Worm (Caenorhabditis elegans) whole organism, young adult: ENCODE measurements around the gene Y57G11C.42.

Experiments
- B0261.1 ChIP-seq: sonication (generic microtip); optimal IDR thresholded peaks from 2 replicates; lab custom pipeline; 2016; ENCODE audit warnings: mild to moderate bottlenecking, missing genetic modification characterization, moderate library complexity, missing compliant biosample characterization
- B0336.3 ChIP-seq: fragments of 200-800 bp; sonication (Bioruptor generic); IDR thresholded peaks from 2 replicates; pipeline ENCODE4 v1.3.6; 2022; ENCODE audit warnings: missing genetic modification characterization, missing compliant biosample characterization
- C06A6.2 ChIP-seq: fragments of 200-800 bp; sonication (Bioruptor generic); conservative IDR thresholded peaks from 2 replicates; pipeline ENCODE4 v1.3.6; 2022; ENCODE audit warnings: missing genetic modification characterization, missing compliant biosample characterization
- C17E4.6 ChIP-seq: fragments of 200-800 bp; sonication (Bioruptor generic); IDR thresholded peaks from 2 replicates; pipeline ENCODE4 v1.3.6; 2022; ENCODE audit warnings: missing genetic modification reagents, missing genetic modification characterization, missing compliant biosample characterization
- F22D6.2 ChIP-seq: sonication (generic microtip); optimal IDR thresholded peaks from 2 replicates; lab custom pipeline; 2016; ENCODE audit warnings: mild to moderate bottlenecking, missing genetic modification characterization, missing compliant biosample characterization
- F33H1.4 ChIP-seq: fragments of 200-800 bp; sonication (Bioruptor generic); IDR thresholded peaks from 2 replicates; pipeline ENCODE4 v1.3.6; 2022; ENCODE audit warnings: missing genetic modification reagents, missing genetic modification characterization, missing compliant biosample characterization
- F37B4.10 ChIP-seq: fragments of 200-800 bp; sonication (Bioruptor generic); IDR thresholded peaks from 2 replicates; pipeline ENCODE4 v1.3.6; 2022; ENCODE audit warnings: missing genetic modification characterization, missing compliant biosample characterization
- K11D2.4 ChIP-seq: fragments of 200-800 bp; sonication (Bioruptor generic); IDR thresholded peaks from 2 replicates; pipeline ENCODE4 v1.3.6; 2022; ENCODE audit warnings: missing genetic modification reagents, missing genetic modification characterization, missing compliant biosample characterization
- K12H6.12 ChIP-seq: fragments of 200-800 bp; sonication (Bioruptor generic); optimal IDR thresholded peaks from 2 replicates; lab custom pipeline; 2018; ENCODE audit warnings: mild to moderate bottlenecking, missing genetic modification characterization, missing compliant biosample characterization
- T07F8.4 ChIP-seq: sonication (generic microtip); optimal IDR thresholded peaks from 2 replicates; lab custom pipeline; 2016; ENCODE audit warnings: mild to moderate bottlenecking, missing genetic modification characterization, moderate library complexity, missing compliant biosample characterization
- Y53F4B.3 ChIP-seq: fragments of 200-800 bp; sonication (Bioruptor generic); IDR thresholded peaks from 2 replicates; pipeline ENCODE4 v1.3.6; 2022; ENCODE audit warnings: missing genetic modification reagents, missing genetic modification characterization, missing compliant biosample characterization
- Y79H2A.3 ChIP-seq: fragments of 200-800 bp; sonication (Bioruptor generic); conservative IDR thresholded peaks from 2 replicates; pipeline ENCODE4 v1.3.6; 2022; ENCODE audit warnings: missing genetic modification reagents, missing genetic modification characterization, missing compliant biosample characterization
- Y95B8A.8 ChIP-seq: fragments of 200-800 bp; sonication (Bioruptor generic); IDR thresholded peaks from 2 replicates; pipeline ENCODE4 v1.3.6; 2022; ENCODE audit warnings: missing genetic modification reagents, missing genetic modification characterization, missing compliant biosample characterization
- attf-6 ChIP-seq: fragments of 200-800 bp; sonication (Bioruptor generic); IDR thresholded peaks from 2 replicates; pipeline ENCODE4 v1.3.6; 2022; ENCODE audit warnings: missing genetic modification reagents, missing genetic modification characterization, missing compliant biosample characterization
- bed-1 ChIP-seq: fragments of 200-800 bp; sonication (Bioruptor generic); IDR thresholded peaks from 2 replicates; pipeline ENCODE4 v1.3.6; 2022; ENCODE audit warnings: missing genetic modification reagents, missing genetic modification characterization, missing compliant biosample characterization
- bed-2 ChIP-seq: fragments of 200-800 bp; sonication (Bioruptor generic); IDR thresholded peaks from 2 replicates; pipeline ENCODE4 v1.3.6; 2022; ENCODE audit warnings: missing genetic modification reagents, missing genetic modification characterization, missing compliant biosample characterization
- ccch-3 ChIP-seq: fragments of 200-800 bp; sonication (Bioruptor generic); optimal IDR thresholded peaks from 2 replicates; lab custom pipeline; 2018; ENCODE audit warnings: mild to moderate bottlenecking, missing genetic modification characterization, missing compliant biosample characterization
- cebp-2 ChIP-seq: fragments of 200-800 bp; sonication (Bioruptor generic); IDR thresholded peaks from 2 replicates; pipeline ENCODE4 v1.3.6; 2022; ENCODE audit warnings: missing genetic modification characterization, missing compliant biosample characterization
- ceh-100 ChIP-seq: fragments of 200-800 bp; sonication (Bioruptor generic); IDR thresholded peaks from 2 replicates; pipeline ENCODE4 v1.3.6; 2022; ENCODE audit warnings: missing genetic modification reagents, missing genetic modification characterization, missing compliant biosample characterization
- ceh-40 ChIP-seq: fragments of 200-800 bp; sonication (Bioruptor generic); IDR thresholded peaks from 2 replicates; pipeline ENCODE4 v1.3.6; 2022; ENCODE audit warnings: missing genetic modification characterization, missing compliant biosample characterization
- ceh-91 ChIP-seq: fragments of 200-800 bp; sonication (Bioruptor generic); IDR thresholded peaks from 2 replicates; pipeline ENCODE4 v1.3.6; 2022; ENCODE audit warnings: missing genetic modification reagents, missing genetic modification characterization, missing compliant biosample characterization
- die-1 ChIP-seq: sonication (generic microtip); optimal IDR thresholded peaks from 2 replicates; lab custom pipeline; 2016; ENCODE audit warnings: missing genotype, mild to moderate bottlenecking, missing genetic modification characterization, missing compliant biosample characterization
- dox-1 ChIP-seq: fragments of 200-800 bp; sonication (Bioruptor generic); IDR thresholded peaks from 2 replicates; pipeline ENCODE4 v1.3.6; 2022; ENCODE audit warnings: missing genetic modification reagents, missing genetic modification characterization, missing compliant biosample characterization
- dpl-1 ChIP-seq: fragments of 150-350 bp; optimal IDR thresholded peaks from 2 replicates; lab custom pipeline; 2014; ENCODE audit warnings: missing biosample characterization, missing genetic modification reagents, missing genetic modification characterization
- efl-1 ChIP-seq: fragments of 150-350 bp; optimal IDR thresholded peaks from 2 replicates; lab custom pipeline; 2014; ENCODE audit warnings: missing biosample characterization, missing genetic modification reagents, missing genetic modification characterization
- egl-18 ChIP-seq: fragments of 200-800 bp; sonication (Bioruptor generic); IDR thresholded peaks from 2 replicates; pipeline ENCODE4 v1.3.6; 2022; ENCODE audit warnings: missing genetic modification reagents, missing genetic modification characterization, missing compliant biosample characterization
- egrh-3 ChIP-seq: fragments of 200-800 bp; sonication (Bioruptor generic); IDR thresholded peaks from 2 replicates; pipeline ENCODE4 v1.3.6; 2022; ENCODE audit warnings: missing genetic modification reagents, missing genetic modification characterization, missing compliant biosample characterization
- fkh-3 ChIP-seq: sonication (generic microtip); optimal IDR thresholded peaks from 2 replicates; lab custom pipeline; 2016; ENCODE audit warnings: mild to moderate bottlenecking, missing genetic modification characterization, missing compliant biosample characterization
- hlh-12 ChIP-seq: sonication (generic microtip); optimal IDR thresholded peaks from 2 replicates; lab custom pipeline; 2016; ENCODE audit warnings: missing genetic modification characterization, missing compliant biosample characterization
- hlh-26 ChIP-seq: fragments of 200-800 bp; sonication (Bioruptor generic); conservative IDR thresholded peaks from 2 replicates; pipeline ENCODE4 v1.3.6; 2022; ENCODE audit warnings: missing genetic modification reagents, missing genetic modification characterization, missing compliant biosample characterization
- hsf-1 ChIP-seq: fragments of 200-800 bp; sonication (Bioruptor generic); IDR thresholded peaks from 2 replicates; pipeline ENCODE4 v1.3.6; 2022; ENCODE audit warnings: missing genetic modification reagents, missing genetic modification characterization, missing compliant biosample characterization
- lin-40 ChIP-seq: sonication (generic microtip); optimal IDR thresholded peaks from 2 replicates; lab custom pipeline; 2016; ENCODE audit warnings: missing genetic modification characterization, mild to moderate bottlenecking, missing compliant biosample characterization, missing genotype, missing genetic modification reagents
- madf-10 ChIP-seq: sonication (generic microtip); optimal IDR thresholded peaks from 2 replicates; lab custom pipeline; 2016; ENCODE audit warnings: mild to moderate bottlenecking, missing genetic modification characterization, missing compliant biosample characterization
- mxl-1 ChIP-seq: sonication (generic microtip); optimal IDR thresholded peaks from 2 replicates; lab custom pipeline; 2016; ENCODE audit warnings: missing genetic modification characterization, missing compliant biosample characterization
- nfya-2 ChIP-seq: fragments of 200-800 bp; sonication (Bioruptor generic); IDR thresholded peaks from 2 replicates; pipeline ENCODE4 v1.3.6; 2022; ENCODE audit warnings: missing genetic modification reagents, missing genetic modification characterization, missing compliant biosample characterization
- nhr-179 ChIP-seq: sonication (generic microtip); optimal IDR thresholded peaks from 2 replicates; lab custom pipeline; 2016; ENCODE audit warnings: mild to moderate bottlenecking, missing genetic modification characterization, missing compliant biosample characterization
- nhr-80 ChIP-seq: sonication (generic microtip); optimal IDR thresholded peaks from 2 replicates; lab custom pipeline; 2016; ENCODE audit warnings: missing genetic modification characterization, missing compliant biosample characterization
- nhr-90 ChIP-seq: sonication (generic microtip); optimal IDR thresholded peaks from 2 replicates; lab custom pipeline; 2016; ENCODE audit warnings: missing genotype, mild to moderate bottlenecking, missing genetic modification characterization, missing compliant biosample characterization
- sea-2 ChIP-seq: fragments of 200-800 bp; sonication (Bioruptor generic); IDR thresholded peaks from 2 replicates; pipeline ENCODE4 v1.3.6; 2022; ENCODE audit warnings: missing genetic modification characterization, missing compliant biosample characterization
- snpc-3.4 ChIP-seq: sonication (generic microtip); optimal IDR thresholded peaks from 2 replicates; lab custom pipeline; 2017; ENCODE audit warnings: missing genetic modification characterization, mild to moderate bottlenecking, missing compliant biosample characterization, antibody characterized with exemption, moderate library complexity, missing genotype, missing genetic modification reagents
- snpc-4 ChIP-seq, 5 experiments: fragments of 150-350 bp in 1 of 5; sonication (generic microtip) in 4 of 5; optimal IDR thresholded peaks; 2 replicates each; lab custom pipeline; 2014 to 2018; ENCODE audit warnings: missing genetic modification characterization in 5 of 5, missing biosample characterization in 3 of 5, antibody characterized with exemption in 2 of 5, mild to moderate bottlenecking in 2 of 5, missing compliant biosample characterization in 2 of 5, missing genotype in 2 of 5, moderate library complexity in 2 of 5, missing genetic modification reagents in 1 of 5
- tbx-9 ChIP-seq: sonication (generic microtip); optimal IDR thresholded peaks from 2 replicates; lab custom pipeline; 2016; ENCODE audit warnings: borderline replicate concordance, missing genetic modification characterization, inconsistent platforms, missing compliant biosample characterization
- unc-130 ChIP-seq: sonication (generic microtip); optimal IDR thresholded peaks from 2 replicates; lab custom pipeline; 2016; ENCODE audit warnings: missing genetic modification reagents, missing genetic modification characterization, missing compliant biosample characterization
- unc-62 ChIP-seq: fragments of 150-350 bp; optimal IDR thresholded peaks from 2 replicates; lab custom pipeline; 2014; ENCODE audit warnings: missing biosample characterization, missing genetic modification reagents, missing genetic modification characterization
- xnd-1 ChIP-seq: sonication (generic microtip); optimal IDR thresholded peaks from 2 replicates; lab custom pipeline; 2016; ENCODE audit warnings: missing genotype, missing genetic modification reagents, missing genetic modification characterization, missing compliant biosample characterization
- ztf-18 ChIP-seq: sonication (generic microtip); optimal IDR thresholded peaks from 2 replicates; lab custom pipeline; 2016; ENCODE audit warnings: missing genotype, mild to moderate bottlenecking, missing genetic modification characterization, missing compliant biosample characterization
- ztf-22 ChIP-seq: fragments of 200-800 bp; sonication (Bioruptor generic); optimal IDR thresholded peaks from 2 replicates; lab custom pipeline; 2018; ENCODE audit warnings: mild to moderate bottlenecking, missing genetic modification characterization, moderate library complexity, missing compliant biosample characterization
- ztf-28 ChIP-seq: fragments of 200-800 bp; sonication (Bioruptor generic); IDR thresholded peaks from 2 replicates; pipeline ENCODE4 v1.3.6; 2022; ENCODE audit warnings: missing genetic modification reagents, missing genetic modification characterization, missing compliant biosample characterization
- ztf-6 ChIP-seq: fragments of 200-800 bp; sonication (Bioruptor generic); IDR thresholded peaks from 2 replicates; pipeline ENCODE4 v1.3.6; 2022; ENCODE audit warnings: missing genetic modification reagents, missing genetic modification characterization, missing compliant biosample characterization

Y57G11C.42 gene

ce11 chrIV:14764719-14765173, 36.4 kb downstream of the Y57G11C.42 start (continued):
- no peak for TF ChIP-seq tbx-9 (tag; lab: Kevin White, UChicago)
- TF ChIP-seq ceh-100 (GFP tag; lab: Robert Waterston, UW), result peak; percentile 70
- TF ChIP-seq fkh-3 (tag; lab: Kevin White, UChicago), result no peak
- peak; percentile 72; the same call in 1 of the 2 replicates for TF ChIP-seq ztf-28 (GFP tag; lab: Robert Waterston, UW)
- TF ChIP-seq mxl-1 (tag; lab: Kevin White, UChicago), result no peak
- 0 out of 2 replicates have a peak, but pooled peaks have one; percentile 49 for TF ChIP-seq sea-2 (GFP tag; lab: Robert Waterston, UW)
- TF ChIP-seq C17E4.6 (GFP tag; lab: Robert Waterston, UW), result peak; percentile 42; the same call in 1 of the 2 replicates
- 0 out of 2 replicates have a peak, but pooled peaks have one; percentile 43 for TF ChIP-seq K11D2.4 (GFP tag; lab: Robert Waterston, UW)
- TF ChIP-seq ztf-6 (GFP tag; lab: Robert Waterston, UW), result no peak
- peak; percentile 91 for TF ChIP-seq B0336.3 (GFP tag; lab: Robert Waterston, UW)
- no peak for TF ChIP-seq egrh-3 (GFP tag; lab: Robert Waterston, UW)
- no peak for TF ChIP-seq ccch-3 (GFP tag; lab: Kevin White, UChicago)
- TF ChIP-seq nfya-2 (GFP tag; lab: Robert Waterston, UW), result 0 out of 2 replicates have a peak, but pooled peaks have one; percentile 43
- peak; percentile 72 for TF ChIP-seq F33H1.4 (GFP tag; lab: Robert Waterston, UW)
- 0 out of 2 replicates have a peak, but pooled peaks have one; percentile 31 for TF ChIP-seq ceh-40 (GFP tag; lab: Robert Waterston, UW)
- TF ChIP-seq ztf-18 (tag; lab: Kevin White, UChicago), result peak; percentile 54
- peak; percentile 85 for TF ChIP-seq dox-1 (GFP tag; lab: Robert Waterston, UW)
- TF ChIP-seq bed-1 (GFP tag; lab: Robert Waterston, UW), result no peak
- no peak for TF ChIP-seq hlh-26 (GFP tag; lab: Robert Waterston, UW)
- TF ChIP-seq xnd-1 (tag; lab: Kevin White, UChicago), result peak; percentile 98
- TF ChIP-seq Y53F4B.3 (GFP tag; lab: Robert Waterston, UW), result peak; percentile 72
- TF ChIP-seq die-1 (tag; lab: Kevin White, UChicago), result peak; percentile 47
- 0 out of 2 replicates have a peak, but pooled peaks have one; percentile 12 for TF ChIP-seq Y79H2A.3 (GFP tag; lab: Robert Waterston, UW)
- TF ChIP-seq nhr-80 (tag; lab: Kevin White, UChicago), result no peak
- TF ChIP-seq lin-40, result no peak
- TF ChIP-seq attf-6 (GFP tag; lab: Robert Waterston, UW), result peak; percentile 100
- no peak for TF ChIP-seq bed-2 (GFP tag; lab: Robert Waterston, UW)
- TF ChIP-seq unc-130 (GFP tag; lab: Kevin White, UChicago), result peak; percentile 27
- TF ChIP-seq ztf-22 (GFP tag; lab: Kevin White, UChicago), result no peak
- TF ChIP-seq hsf-1, result peak; percentile 57
- TF ChIP-seq F22D6.2 (tag; lab: Kevin White, UChicago), result no peak
- TF ChIP-seq K12H6.12, result no peak
- no peak for TF ChIP-seq madf-10 (tag; lab: Kevin White, UChicago)
- no peak for TF ChIP-seq nhr-179 (tag; lab: Kevin White, UChicago)
- TF ChIP-seq T07F8.4 (tag; lab: Kevin White, UChicago), result no peak
- no peak for TF ChIP-seq dpl-1 (GFP tag; lab: Kevin White, UChicago)
- no peak for TF ChIP-seq unc-62 (GFP tag; lab: Kevin White, UChicago)
- peak; percentile 97 for TF ChIP-seq snpc-4 (GFP tag; optimal IDR thresholded peaks at IDR 0.05; lab: Kevin White, UChicago)
- TF ChIP-seq snpc-4 (tag; optimal IDR thresholded peaks at IDR 0.05; lab: Kevin White, UChicago), result peak; percentile 95 to 99 (median 98)
- TF ChIP-seq nhr-90 (tag; lab: Kevin White, UChicago), result no peak
- TF ChIP-seq B0261.1, result no peak
- TF ChIP-seq ceh-91, result peak; percentile 63; the same call in 1 of the 2 replicates
- TF ChIP-seq cebp-2, result no peak
- TF ChIP-seq egl-18 (GFP tag; lab: Robert Waterston, UW), result no peak
- 0 out of 2 replicates have a peak, but pooled peaks have one; percentile 47 for TF ChIP-seq Y95B8A.8
- no peak for TF ChIP-seq C06A6.2 (GFP tag; lab: Robert Waterston, UW)
- TF ChIP-seq efl-1 (GFP tag; lab: Kevin White, UChicago), result peak; percentile 25
- TF ChIP-seq F37B4.10 (GFP tag; lab: Robert Waterston, UW), result no peak
- TF ChIP-seq snpc-3.4 (tag; lab: Kevin White, UChicago), result peak; percentile 95
- no peak for TF ChIP-seq hlh-12
